Fruit fly (Drosophila melanogaster) whole organism, embryonic: ENCODE results near the gene Cisd2.

Experiments
- Abd-B ChIP-seq: fragments of 200-800 bp; sonication (Bioruptor generic); optimal IDR thresholded peaks from 2 replicates; lab custom pipeline; 2018; ENCODE audit warnings: missing biosample characterization, mild to moderate bottlenecking, missing genetic modification characterization, moderate library complexity
- Asciz ChIP-seq: fragments of 200-800 bp; sonication (Bioruptor generic); optimal IDR thresholded peaks from 2 replicates; lab custom pipeline; 2017; ENCODE audit warnings: missing biosample characterization, mild to moderate bottlenecking, missing genetic modification characterization, missing genetic modification reagents
- B-H2 ChIP-seq: fragments of 200-800 bp; sonication (Bioruptor generic); optimal IDR thresholded peaks from 2 replicates; lab custom pipeline; 2018; ENCODE audit warnings: missing biosample characterization, mild to moderate bottlenecking, missing genetic modification characterization
- CG10267 ChIP-seq: fragments of 200-800 bp; sonication (Bioruptor generic); optimal IDR thresholded peaks from 2 replicates; lab custom pipeline; 2018; ENCODE audit warnings: missing biosample characterization, mild to moderate bottlenecking, missing genetic modification characterization, moderate library complexity
- CG10979 ChIP-seq: fragments of 200-800 bp; sonication (Bioruptor generic); optimal IDR thresholded peaks from 2 replicates; lab custom pipeline; 2018; ENCODE audit warnings: missing biosample characterization, mild to moderate bottlenecking, missing genetic modification characterization, moderate library complexity
- CG11085 ChIP-seq: fragments of 200-800 bp; sonication (Bioruptor generic); IDR thresholded peaks from 2 replicates; pipeline ENCODE4 v1.3.6; 2022; ENCODE audit warnings: missing biosample characterization, missing genetic modification characterization
- CG11398 ChIP-seq: fragments of 200-800 bp; sonication (Bioruptor generic); optimal IDR thresholded peaks from 2 replicates; lab custom pipeline; 2016; ENCODE audit warnings: missing biosample characterization, missing genetic modification characterization
- CG13624 ChIP-seq: fragments of 200-800 bp; sonication (Bioruptor generic); optimal IDR thresholded peaks from 2 replicates; lab custom pipeline; 2016; ENCODE audit warnings: missing biosample characterization, missing genetic modification characterization
- CG13894 ChIP-seq: fragments of 200-800 bp; sonication (Bioruptor generic); optimal IDR thresholded peaks from 3 replicates; lab custom pipeline; 2018; ENCODE audit warnings: missing biosample characterization, mild to moderate bottlenecking, missing genetic modification characterization, moderate library complexity
- CG14965 ChIP-seq: fragments of 200-800 bp; sonication (Bioruptor generic); optimal IDR thresholded peaks from 2 replicates; lab custom pipeline; 2016; ENCODE audit warnings: missing biosample characterization, missing genetic modification characterization, borderline replicate concordance
- CG15479 ChIP-seq: fragments of 200-800 bp; sonication (Bioruptor generic); optimal IDR thresholded peaks from 3 replicates; lab custom pipeline; 2019; ENCODE audit warnings: missing biosample characterization, mild to moderate bottlenecking, missing genetic modification characterization, moderate library complexity
- CG2199 ChIP-seq: fragments of 200-800 bp; sonication (Bioruptor generic); IDR thresholded peaks from 3 replicates; pipeline ENCODE4 v1.3.6; 2022; ENCODE audit warnings: missing biosample characterization, missing genetic modification characterization
- CG2875 ChIP-seq: fragments of 200-800 bp; sonication (Bioruptor generic); optimal IDR thresholded peaks from 2 replicates; lab custom pipeline; 2017; ENCODE audit warnings: missing biosample characterization, mild to moderate bottlenecking, missing genetic modification characterization, missing genetic modification reagents
- CG31365 ChIP-seq: fragments of 200-800 bp; sonication (Bioruptor generic); optimal IDR thresholded peaks from 2 replicates; lab custom pipeline; 2018; ENCODE audit warnings: missing biosample characterization, mild to moderate bottlenecking, missing genetic modification characterization
- CG7745 ChIP-seq: fragments of 200-800 bp; sonication (Bioruptor generic); optimal IDR thresholded peaks from 2 replicates; lab custom pipeline; 2018; ENCODE audit warnings: missing biosample characterization, mild to moderate bottlenecking, missing genetic modification characterization, moderate library complexity
- CG9797 ChIP-seq: fragments of 200-800 bp; sonication (Bioruptor generic); optimal IDR thresholded peaks from 3 replicates; lab custom pipeline; 2018; ENCODE audit warnings: missing biosample characterization, mild to moderate bottlenecking, missing genetic modification characterization
- D ChIP-seq, 2 experiments: fragments of 200-800 bp in 1 of 2; fragments of >200 bp in 1 of 2; sonication (Bioruptor generic) in 1 of 2; optimal IDR thresholded peaks; 2 replicates in 1 of 2; 3 replicates in 1 of 2; lab custom pipeline; 2017; ENCODE audit warnings: mild to moderate bottlenecking in 1 of 2, missing biosample characterization in 1 of 2, missing genetic modification characterization in 1 of 2, missing genetic modification reagents in 1 of 2
- HHEX ChIP-seq: fragments of 200-800 bp; sonication (Bioruptor generic); optimal IDR thresholded peaks from 3 replicates; lab custom pipeline; 2017; ENCODE audit warnings: missing biosample characterization, mild to moderate bottlenecking, missing genetic modification characterization, missing genetic modification reagents
- HmgD ChIP-seq: fragments of 200-800 bp; sonication (Bioruptor generic); optimal IDR thresholded peaks from 3 replicates; lab custom pipeline; 2016; ENCODE audit warnings: missing biosample characterization, missing genetic modification characterization
- Hr51 ChIP-seq, 2 experiments: fragments of 200-800 bp; sonication (Bioruptor generic); optimal IDR thresholded peaks; 2 replicates in 1 of 2; 3 replicates in 1 of 2; lab custom pipeline; 2016 to 2018; ENCODE audit warnings: missing biosample characterization in 2 of 2, missing genetic modification characterization in 2 of 2, mild to moderate bottlenecking in 1 of 2, moderate library complexity in 1 of 2
- Kr ChIP-seq: fragments of 200-800 bp; sonication (Bioruptor generic); optimal IDR thresholded peaks from 2 replicates; lab custom pipeline; 2017; ENCODE audit warnings: missing biosample characterization, mild to moderate bottlenecking, missing genetic modification characterization
- MTF-1 ChIP-seq: fragments of 200-800 bp; sonication (Bioruptor generic); optimal IDR thresholded peaks from 2 replicates; lab custom pipeline; 2018; ENCODE audit warnings: missing biosample characterization, mild to moderate bottlenecking, missing genetic modification characterization, borderline replicate concordance
- NC2β ChIP-seq: fragments of 200-800 bp; sonication (Bioruptor generic); optimal IDR thresholded peaks from 2 replicates; lab custom pipeline; 2016; ENCODE audit warnings: missing biosample characterization, missing genetic modification characterization
- Oli ChIP-seq: fragments of 200-800 bp; sonication (Bioruptor generic); optimal IDR thresholded peaks from 2 replicates; lab custom pipeline; 2018; ENCODE audit warnings: missing biosample characterization, mild to moderate bottlenecking, missing genetic modification characterization, moderate library complexity
- Sin3A ChIP-seq: fragments of >200 bp; optimal IDR thresholded peaks from 2 replicates; lab custom pipeline; 2018
- TFAM ChIP-seq: fragments of 200-800 bp; sonication (Bioruptor generic); optimal IDR thresholded peaks from 2 replicates; lab custom pipeline; 2017; ENCODE audit warnings: missing biosample characterization, missing genetic modification characterization, inconsistent platforms
- Usf ChIP-seq: fragments of 200-800 bp; sonication (Bioruptor generic); optimal IDR thresholded peaks from 2 replicates; lab custom pipeline; 2017; ENCODE audit warnings: missing genotype, missing biosample characterization, missing genetic modification characterization
- abd-A ChIP-seq: fragments of 200-800 bp; sonication (Bioruptor generic); optimal IDR thresholded peaks from 3 replicates; lab custom pipeline; 2019; ENCODE audit warnings: missing biosample characterization, mild to moderate bottlenecking, missing genetic modification characterization, moderate library complexity
- bbx ChIP-seq: fragments of 200-800 bp; sonication (Bioruptor generic); IDR thresholded peaks from 2 replicates; pipeline ENCODE4 v1.3.6; 2022; ENCODE audit warnings: missing biosample characterization, missing genetic modification characterization; ENCODE audit not compliant: partially characterized antibody
- btn ChIP-seq: fragments of 200-800 bp; sonication (Bioruptor generic); optimal IDR thresholded peaks from 2 replicates; lab custom pipeline; 2016; ENCODE audit warnings: missing biosample characterization, missing genetic modification characterization
- cg ChIP-seq: fragments of 200-800 bp; sonication (Bioruptor generic); optimal IDR thresholded peaks from 3 replicates; lab custom pipeline; 2019; ENCODE audit warnings: missing biosample characterization, mild to moderate bottlenecking, missing genetic modification characterization, moderate library complexity
- da ChIP-seq: fragments of 200-800 bp; sonication (Bioruptor generic); optimal IDR thresholded peaks from 2 replicates; lab custom pipeline; 2016; ENCODE audit warnings: missing biosample characterization, missing genetic modification characterization
- ewg ChIP-seq: fragments of 200-800 bp; sonication (Bioruptor generic); optimal IDR thresholded peaks from 3 replicates; lab custom pipeline; 2017; ENCODE audit warnings: mild to moderate bottlenecking, missing biosample characterization, missing genetic modification reagents, missing genetic modification characterization
- gfzf ChIP-seq: fragments of 200-800 bp; sonication (Bioruptor generic); optimal IDR thresholded peaks from 2 replicates; lab custom pipeline; 2016; ENCODE audit warnings: missing biosample characterization, mild to moderate bottlenecking, missing genetic modification characterization, moderate library complexity
- grau ChIP-seq: fragments of 200-800 bp; optimal IDR thresholded peaks from 3 replicates; lab custom pipeline; 2019; ENCODE audit warnings: missing biosample characterization, mild to moderate bottlenecking, missing genetic modification characterization, moderate library complexity
- gt ChIP-seq: fragments of 200-800 bp; sonication (Bioruptor generic); IDR thresholded peaks from 2 replicates; pipeline ENCODE4 v1.3.6; 2022; ENCODE audit warnings: missing biosample characterization, missing genetic modification characterization
- hbn ChIP-seq: fragments of 200-800 bp; sonication (Bioruptor generic); IDR thresholded peaks from 2 replicates; pipeline ENCODE4 v1.3.6; 2022; ENCODE audit warnings: missing biosample characterization, missing genetic modification characterization; ENCODE audit not compliant: partially characterized antibody
- jing ChIP-seq: fragments of 200-800 bp; sonication (Bioruptor generic); optimal IDR thresholded peaks from 2 replicates; lab custom pipeline; 2018; ENCODE audit warnings: missing biosample characterization, mild to moderate bottlenecking, missing genetic modification characterization
- mirr ChIP-seq: fragments of 200-800 bp; sonication (Bioruptor generic); optimal IDR thresholded peaks from 3 replicates; lab custom pipeline; 2018; ENCODE audit warnings: missing biosample characterization, mild to moderate bottlenecking, missing genetic modification characterization
- mld ChIP-seq: fragments of 200-800 bp; sonication (Bioruptor generic); IDR thresholded peaks from 3 replicates; pipeline ENCODE4 v1.3.6; 2022; ENCODE audit warnings: missing biosample characterization, missing genetic modification characterization; ENCODE audit not compliant: partially characterized antibody
- p53 ChIP-seq: fragments of 200-800 bp; sonication (Bioruptor generic); optimal IDR thresholded peaks from 2 replicates; lab custom pipeline; 2016; ENCODE audit warnings: missing biosample characterization, missing genetic modification characterization
- phol ChIP-seq: fragments of 200-800 bp; sonication (Bioruptor generic); optimal IDR thresholded peaks from 3 replicates; lab custom pipeline; 2018; ENCODE audit warnings: missing biosample characterization, mild to moderate bottlenecking, missing genetic modification characterization, moderate library complexity
- psq ChIP-seq: fragments of 200-800 bp; sonication (Bioruptor generic); optimal IDR thresholded peaks from 2 replicates; lab custom pipeline; 2017; ENCODE audit warnings: missing biosample characterization, missing genetic modification characterization
- pum ChIP-seq: fragments of 200-800 bp; sonication (Bioruptor generic); optimal IDR thresholded peaks from 2 replicates; lab custom pipeline; 2016; ENCODE audit warnings: missing biosample characterization, missing genetic modification characterization
- sim ChIP-seq: fragments of 200-800 bp; sonication (Bioruptor generic); IDR thresholded peaks from 2 replicates; pipeline ENCODE4 v1.3.6; 2022; ENCODE audit warnings: missing biosample characterization, missing genetic modification characterization
- sima ChIP-seq: fragments of 200-800 bp; sonication (Bioruptor generic); optimal IDR thresholded peaks from 2 replicates; lab custom pipeline; 2016; ENCODE audit warnings: missing biosample characterization, missing genetic modification characterization
- sisA ChIP-seq: fragments of 200-800 bp; sonication (Bioruptor generic); IDR thresholded peaks from 2 replicates; pipeline ENCODE4 v1.3.6; 2022; ENCODE audit warnings: missing biosample characterization, missing genetic modification characterization
- tin ChIP-seq: fragments of 200-800 bp; sonication (Bioruptor generic); optimal IDR thresholded peaks from 3 replicates; lab custom pipeline; 2016; ENCODE audit warnings: missing biosample characterization, missing genetic modification characterization
- zf30C ChIP-seq: fragments of 200-800 bp; sonication (Bioruptor generic); optimal IDR thresholded peaks from 3 replicates; lab custom pipeline; 2018; ENCODE audit warnings: missing biosample characterization, mild to moderate bottlenecking, missing genetic modification characterization

Cisd2 gene

DNA sequence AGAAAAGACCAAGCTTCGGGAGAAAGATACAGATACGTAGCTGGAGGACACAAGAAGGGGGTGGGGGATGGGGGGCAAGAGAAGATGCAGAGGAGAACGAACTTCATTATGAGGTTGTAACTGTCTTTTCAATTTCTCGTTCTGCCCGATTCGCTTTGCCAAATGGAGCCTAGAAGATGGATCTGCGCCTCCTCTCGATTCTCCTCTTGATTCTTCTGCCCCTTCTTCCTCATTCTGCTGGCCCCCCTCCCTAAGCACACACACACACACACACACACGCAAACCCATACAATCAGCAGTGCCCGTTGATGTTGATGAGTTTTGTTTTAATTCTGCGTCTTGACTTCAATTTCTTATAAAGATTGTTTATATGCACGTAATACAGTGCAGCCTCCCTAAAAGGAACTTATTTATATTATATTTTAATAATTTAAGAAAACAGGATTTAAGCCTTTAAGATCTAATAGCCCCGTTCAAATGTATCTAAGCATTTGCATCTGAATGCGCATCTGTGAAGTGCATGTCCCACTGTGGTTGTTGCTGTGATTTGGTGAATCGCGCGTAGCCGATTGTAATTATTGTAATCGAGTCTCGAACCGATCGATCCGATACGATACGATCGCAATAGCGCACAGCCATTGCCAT is 16.1 kb downstream of the Cisd2 start (continued):
- TF ChIP-seq CG15479 (GFP tag; lab: Kevin White, UChicago) (no peak), Sin3A (lab: Kevin White, UChicago) (no peak), CG13624 (no peak), Oli (tag; lab: Kevin White, UChicago) (peak; percentile 67), B-H2 (GFP tag; lab: Kevin White, UChicago) (peak; percentile 6), mld (no peak), abd-A (tag; lab: Kevin White, UChicago) (no peak), Hr51 (GFP tag; optimal IDR thresholded peaks at IDR 0.05; lab: Kevin White, UChicago) (peak in 1 of 2 experiments; percentile 71), p53 (GFP tag; lab: Kevin White, UChicago) (no peak), Abd-B (GFP tag; lab: Kevin White, UChicago) (peak; percentile 75), btn (GFP tag; lab: Kevin White, UChicago) (no peak), CG2875 (GFP tag; lab: Kevin White, UChicago) (peak; percentile 9), jing (GFP tag; lab: Kevin White, UChicago) (no peak), zf30C (GFP tag; lab: Kevin White, UChicago) (no peak), CG11398 (no peak), CG14965 (GFP tag; lab: Kevin White, UChicago) (no peak), CG7745 (tag; lab: Kevin White, UChicago) (no peak), CG31365 (tag; lab: Kevin White, UChicago) (no peak), cg (GFP tag; lab: Kevin White, UChicago) (peak; percentile 54), Usf (GFP tag; lab: Kevin White, UChicago) (peak; percentile 26), MTF-1 (GFP tag; lab: Kevin White, UChicago) (peak; percentile 42), gfzf (no peak), sisA (peak; percentile 67), grau (tag; lab: Kevin White, UChicago) (peak; percentile 91), sim (no peak), bbx (GFP tag; lab: Robert Waterston, UW) (no peak), ewg (no peak), CG9797 (no peak), NC2β (GFP tag; lab: Kevin White, UChicago) (no peak), da (no peak), D (optimal IDR thresholded peaks at IDR 0.05; lab: Kevin White, UChicago) (no peak), D (GFP tag; optimal IDR thresholded peaks at IDR 0.05; lab: Kevin White, UChicago) (peak; percentile 44), phol (tag; lab: Kevin White, UChicago) (peak; percentile 60), hbn (GFP tag; lab: Robert Waterston, UW) (no peak), CG10979 (peak; percentile 45), mirr (GFP tag; lab: Kevin White, UChicago) (no peak), psq (GFP tag; lab: Kevin White, UChicago) (no peak), HmgD (GFP tag; lab: Kevin White, UChicago) (no peak), CG11085 (GFP tag; lab: Robert Waterston, UW) (peak; percentile 63), CG10267 (tag; lab: Kevin White, UChicago) (peak; percentile 43), CG2199 (GFP tag; lab: Robert Waterston, UW) (no peak), sima (GFP tag; lab: Kevin White, UChicago) (no peak), tin (GFP tag; lab: Kevin White, UChicago) (peak; percentile 43), CG13894 (peak; percentile 21), Asciz (peak; percentile 29), gt (GFP tag; lab: Robert Waterston, UW) (no peak), pum (GFP tag; lab: Kevin White, UChicago) (no peak), Kr (no peak), TFAM (GFP tag; lab: Kevin White, UChicago) (no peak), HHEX (GFP tag; lab: Kevin White, UChicago) (peak; percentile 45)
